Worm (Caenorhabditis elegans) whole organism, late embryonic: ENCODE results near the gene Y105C5A.15.
"Not testable (repeated sequence)": the region's sequence is repeated elsewhere in the genome, so short reads cannot be mapped to it uniquely, and the experiment has no call there.

ENCODE experiments used
- C08G9.2 ChIP-seq: sonication (generic microtip); optimal IDR thresholded peaks from 2 replicates; lab custom pipeline; 2016; ENCODE audit warnings: mild to moderate bottlenecking, missing genetic modification characterization, moderate library complexity, missing compliant biosample characterization
- C38D4.7 ChIP-seq: fragments of 200-800 bp; sonication (Bioruptor generic); optimal IDR thresholded peaks from 2 replicates; lab custom pipeline; 2018; ENCODE audit warnings: mild to moderate bottlenecking, missing genetic modification characterization, moderate library complexity, missing compliant biosample characterization
- F13H6.1 ChIP-seq: sonication (generic microtip); optimal IDR thresholded peaks from 2 replicates; lab custom pipeline; 2016; ENCODE audit warnings: missing genetic modification characterization, missing compliant biosample characterization
- K09A11.1 ChIP-seq: sonication (generic microtip); optimal IDR thresholded peaks from 2 replicates; lab custom pipeline; 2017; ENCODE audit warnings: antibody characterized with exemption, mild to moderate bottlenecking, missing genetic modification characterization, missing compliant biosample characterization; ENCODE audit not compliant: insufficient read depth
- T23F11.4 ChIP-seq: fragments of 200-800 bp; sonication (Bioruptor generic); optimal IDR thresholded peaks from 2 replicates; lab custom pipeline; 2018; ENCODE audit warnings: mild to moderate bottlenecking, missing genetic modification characterization, missing compliant biosample characterization
- ahr-1 ChIP-seq: sonication (generic microtip); optimal IDR thresholded peaks from 2 replicates; lab custom pipeline; 2016; ENCODE audit warnings: missing genetic modification characterization, missing compliant biosample characterization
- ceh-14 ChIP-seq: sonication (generic microtip); optimal IDR thresholded peaks from 2 replicates; lab custom pipeline; 2016; ENCODE audit warnings: missing genotype, missing genetic modification characterization, missing compliant biosample characterization
- ceh-19 ChIP-seq: fragments of 200-800 bp; sonication (Bioruptor generic); optimal IDR thresholded peaks from 2 replicates; lab custom pipeline; 2018; ENCODE audit warnings: mild to moderate bottlenecking, missing genetic modification characterization, missing compliant biosample characterization
- ceh-2 ChIP-seq: sonication (generic microtip); optimal IDR thresholded peaks from 2 replicates; lab custom pipeline; 2016; ENCODE audit warnings: missing genotype, missing genetic modification characterization, missing compliant biosample characterization
- ceh-22 ChIP-seq: sonication (generic microtip); optimal IDR thresholded peaks from 2 replicates; lab custom pipeline; 2017; ENCODE audit warnings: missing biosample characterization, missing genetic modification characterization
- ceh-24 ChIP-seq: sonication (generic microtip); optimal IDR thresholded peaks from 2 replicates; lab custom pipeline; 2016; ENCODE audit warnings: mild to moderate bottlenecking, missing genetic modification characterization, missing compliant biosample characterization
- ceh-31 ChIP-seq: sonication (generic microtip); optimal IDR thresholded peaks from 2 replicates; lab custom pipeline; 2016; ENCODE audit warnings: missing genetic modification characterization, missing compliant biosample characterization
- ceh-34 ChIP-seq: sonication (generic microtip); optimal IDR thresholded peaks from 2 replicates; lab custom pipeline; 2016; ENCODE audit warnings: mild to moderate bottlenecking, missing genetic modification characterization, missing compliant biosample characterization
- ceh-45 ChIP-seq: fragments of 200-800 bp; sonication (Bioruptor generic); IDR thresholded peaks from 2 replicates; pipeline ENCODE4 v1.3.6; 2022; ENCODE audit warnings: missing genetic modification reagents, missing genetic modification characterization, missing compliant biosample characterization
- ceh-48 ChIP-seq: sonication (generic microtip); optimal IDR thresholded peaks from 2 replicates; lab custom pipeline; 2016; ENCODE audit warnings: missing genetic modification characterization, inconsistent platforms, missing compliant biosample characterization
- dmd-4 ChIP-seq: sonication (generic microtip); optimal IDR thresholded peaks from 2 replicates; lab custom pipeline; 2016; ENCODE audit warnings: borderline replicate concordance, missing genetic modification characterization, missing compliant biosample characterization
- dve-1 ChIP-seq: sonication (generic microtip); optimal IDR thresholded peaks from 2 replicates; lab custom pipeline; 2017; ENCODE audit warnings: antibody characterized with exemption, mild to moderate bottlenecking, missing genetic modification characterization, missing compliant biosample characterization
- elt-2 ChIP-seq: sonication (generic microtip); optimal IDR thresholded peaks from 2 replicates; lab custom pipeline; 2016; ENCODE audit warnings: missing genetic modification reagents, missing genetic modification characterization, missing compliant biosample characterization
- ets-4 ChIP-seq: sonication (generic microtip); optimal IDR thresholded peaks from 2 replicates; lab custom pipeline; 2016; ENCODE audit warnings: missing genetic modification characterization, missing compliant biosample characterization
- eyg-1 ChIP-seq: sonication (generic microtip); optimal IDR thresholded peaks from 2 replicates; lab custom pipeline; 2016; ENCODE audit warnings: missing genotype, missing genetic modification characterization, missing compliant biosample characterization
- fax-1 ChIP-seq: sonication (generic microtip); optimal IDR thresholded peaks from 2 replicates; lab custom pipeline; 2016; ENCODE audit warnings: missing genotype, missing genetic modification characterization, missing compliant biosample characterization
- hlh-13 ChIP-seq: fragments of 200-800 bp; sonication (Bioruptor generic); optimal IDR thresholded peaks from 2 replicates; lab custom pipeline; 2018; ENCODE audit warnings: mild to moderate bottlenecking, missing genetic modification characterization, missing compliant biosample characterization
- hlh-15 ChIP-seq: sonication (generic microtip); optimal IDR thresholded peaks from 2 replicates; lab custom pipeline; 2016; ENCODE audit warnings: missing genetic modification characterization, missing compliant biosample characterization
- hlh-6 ChIP-seq: sonication (generic microtip); optimal IDR thresholded peaks from 2 replicates; lab custom pipeline; 2016; ENCODE audit warnings: missing genotype, missing genetic modification characterization, missing compliant biosample characterization
- hlh-8 ChIP-seq: sonication (generic microtip); optimal IDR thresholded peaks from 2 replicates; lab custom pipeline; 2016; ENCODE audit warnings: missing genotype, missing genetic modification characterization, missing compliant biosample characterization
- mec-3 ChIP-seq: sonication (generic microtip); optimal IDR thresholded peaks from 2 replicates; lab custom pipeline; 2016; ENCODE audit warnings: borderline replicate concordance, missing genetic modification characterization, missing compliant biosample characterization
- nhr-11 ChIP-seq: fragments of 150-350 bp; optimal IDR thresholded peaks from 2 replicates; lab custom pipeline; 2014; ENCODE audit warnings: missing biosample characterization, missing genetic modification characterization
- npax-4 ChIP-seq: sonication (generic microtip); optimal IDR thresholded peaks from 2 replicates; lab custom pipeline; 2016; ENCODE audit warnings: missing genetic modification characterization, missing compliant biosample characterization
- pat-9 ChIP-seq: fragments of 200-800 bp; sonication (Bioruptor generic); optimal IDR thresholded peaks from 2 replicates; lab custom pipeline; 2018; ENCODE audit warnings: mild to moderate bottlenecking, missing genetic modification characterization, moderate library complexity, missing compliant biosample characterization
- pax-1 ChIP-seq: fragments of 150-350 bp; optimal IDR thresholded peaks from 2 replicates; lab custom pipeline; 2014; ENCODE audit warnings: missing biosample characterization, missing genetic modification characterization
- pha-2 ChIP-seq: sonication (generic microtip); optimal IDR thresholded peaks from 2 replicates; lab custom pipeline; 2017; ENCODE audit warnings: mild to moderate bottlenecking, missing genetic modification characterization, missing compliant biosample characterization
- pros-1 ChIP-seq: fragments of 150-350 bp; optimal IDR thresholded peaks from 2 replicates; lab custom pipeline; 2014; ENCODE audit warnings: missing biosample characterization, missing genetic modification reagents, missing genetic modification characterization
- rnt-1 ChIP-seq: sonication (generic microtip); optimal IDR thresholded peaks from 2 replicates; lab custom pipeline; 2016; ENCODE audit warnings: missing genetic modification characterization, missing compliant biosample characterization
- sox-2 ChIP-seq: fragments of 200-800 bp; sonication (Bioruptor generic); IDR thresholded peaks from 2 replicates; pipeline ENCODE4 v1.3.6; 2022; ENCODE audit warnings: missing genetic modification reagents, missing genetic modification characterization, missing compliant biosample characterization
- tbx-2 ChIP-seq: sonication (generic microtip); optimal IDR thresholded peaks from 2 replicates; lab custom pipeline; 2016; ENCODE audit warnings: missing genetic modification characterization, missing compliant biosample characterization
- ttx-3 ChIP-seq: sonication (generic microtip); optimal IDR thresholded peaks from 2 replicates; lab custom pipeline; 2016; ENCODE audit warnings: missing genetic modification reagents, missing genetic modification characterization, missing compliant biosample characterization
- unc-3 ChIP-seq, 2 experiments: fragments of 200-800 bp in 1 of 2; sonication (Bioruptor generic) in 1 of 2; sonication (generic microtip) in 1 of 2; conservative IDR thresholded peaks in 1 of 2; optimal IDR thresholded peaks in 1 of 2; 2 replicates each; pipeline versions ENCODE4 v1.3.6 to Lab custom; 2016 to 2022; ENCODE audit warnings: missing compliant biosample characterization in 2 of 2, missing genetic modification characterization in 2 of 2, missing genetic modification reagents in 1 of 2
- unc-55 ChIP-seq: sonication (generic microtip); optimal IDR thresholded peaks from 2 replicates; lab custom pipeline; 2017; ENCODE audit warnings: missing biosample characterization, missing genetic modification reagents, missing genetic modification characterization
- unc-86 ChIP-seq: sonication (generic microtip); optimal IDR thresholded peaks from 2 replicates; lab custom pipeline; 2016; ENCODE audit warnings: missing genetic modification characterization, missing compliant biosample characterization
- zip-5 ChIP-seq: sonication (generic microtip); optimal IDR thresholded peaks from 2 replicates; lab custom pipeline; 2016; ENCODE audit warnings: missing genetic modification characterization, missing compliant biosample characterization

Y105C5A.15 gene

DNA sequence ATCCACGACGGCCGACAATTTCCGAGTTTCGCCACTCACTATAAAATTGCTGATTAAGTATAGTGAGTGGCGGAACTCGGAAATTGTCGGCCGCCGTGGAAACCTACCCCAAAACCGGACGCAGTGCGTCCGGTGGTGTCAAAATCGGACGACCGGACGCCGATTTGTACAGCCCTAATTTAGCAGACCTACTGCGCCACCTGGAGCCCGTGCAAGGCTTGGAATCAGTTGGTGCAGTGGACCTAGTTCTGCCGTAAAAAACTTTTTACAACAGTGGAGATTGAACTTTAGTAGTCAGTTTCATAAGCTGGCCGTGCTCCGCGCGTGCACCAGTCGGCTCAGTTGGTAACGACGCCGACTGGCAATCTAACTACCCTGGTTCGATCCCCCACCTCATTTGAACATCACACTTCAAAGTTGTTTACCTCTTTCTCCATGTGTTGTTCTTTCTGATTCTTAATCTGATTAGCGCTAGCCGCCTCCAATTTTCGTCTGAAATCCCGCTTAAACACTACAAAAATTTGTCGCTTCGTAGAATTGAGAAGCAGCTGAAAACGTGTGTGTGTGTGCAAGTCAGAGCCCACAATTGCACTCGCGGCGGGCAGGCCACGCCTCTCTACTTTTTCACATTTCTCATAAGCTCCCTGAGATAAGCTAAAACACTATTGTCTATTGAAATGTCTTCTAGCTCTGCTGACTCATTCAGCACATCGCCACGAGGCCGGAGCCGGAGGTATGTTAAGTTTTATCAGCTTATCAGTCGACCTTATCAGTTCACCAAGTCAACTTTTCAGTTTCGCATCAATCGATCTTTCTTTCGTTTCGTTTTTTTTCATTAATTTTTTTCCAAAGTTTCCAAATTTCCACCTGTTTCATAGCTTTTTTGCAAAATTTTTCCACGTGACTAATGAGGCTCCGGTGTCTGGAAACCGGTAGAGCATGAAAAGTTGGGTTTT is at the start of gene Y105C5A.15:
TSS of gene Y105C5A.15 (plus strand) at position 678 of the 956 bp plus-strand sequence.
- TF ChIP-seq dmd-4 (tag; lab: Kevin White, UChicago) = no peak
- no peak for TF ChIP-seq ceh-24 (tag; lab: Kevin White, UChicago)
- TF ChIP-seq unc-55 = no peak
- TF ChIP-seq ahr-1 (tag; lab: Kevin White, UChicago) = no peak
- peak; percentile 53 for TF ChIP-seq elt-2
- no peak for TF ChIP-seq ceh-34 (tag; lab: Kevin White, UChicago)
- TF ChIP-seq K09A11.1 (tag; lab: Kevin White, UChicago) = no peak
- TF ChIP-seq T23F11.4 (GFP tag; lab: Kevin White, UChicago) = no peak

DNA sequence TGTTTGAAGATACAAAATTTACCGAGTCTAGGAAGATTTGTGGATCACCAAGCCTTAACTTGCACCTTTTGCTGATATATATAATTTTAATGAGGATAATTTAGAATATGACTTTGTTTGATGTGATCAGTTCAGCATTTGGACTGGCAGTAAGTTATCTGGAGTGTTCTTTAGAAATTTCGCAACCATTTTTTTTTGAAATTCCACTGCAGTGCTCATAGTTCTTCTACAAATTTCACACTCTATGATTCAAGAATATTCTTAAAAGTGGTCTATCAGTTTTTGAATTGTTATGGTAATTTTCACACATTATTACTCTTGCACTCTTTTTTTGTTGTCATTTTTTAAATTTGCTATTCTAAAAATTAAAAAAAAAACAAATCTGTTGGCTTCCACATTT is 49.8 kb upstream of the Y105C5A.15 start:
- no peak for TF ChIP-seq mec-3
- no peak for TF ChIP-seq ceh-45
- TF ChIP-seq pha-2 (tag; lab: Kevin White, UChicago) = no peak
- no peak for TF ChIP-seq pros-1
- no peak for TF ChIP-seq ceh-31
- no peak for TF ChIP-seq hlh-13 (GFP tag; lab: Kevin White, UChicago)
- TF ChIP-seq ets-4 (tag; lab: Kevin White, UChicago) = no peak
- no peak for TF ChIP-seq ceh-22 (tag; lab: Kevin White, UChicago)
- no peak for TF ChIP-seq ceh-48
- no peak for TF ChIP-seq T23F11.4 (GFP tag; lab: Kevin White, UChicago)
- TF ChIP-seq ceh-24 (tag; lab: Kevin White, UChicago) = no peak
- TF ChIP-seq ceh-2 (tag; lab: Kevin White, UChicago) = no peak
- no peak for TF ChIP-seq nhr-11
- no peak for TF ChIP-seq zip-5 (tag; lab: Kevin White, UChicago)
- TF ChIP-seq ttx-3 (tag; lab: Kevin White, UChicago) = no peak
- no peak for TF ChIP-seq npax-4 (tag; lab: Kevin White, UChicago)
- TF ChIP-seq C38D4.7 = no peak
- no peak for TF ChIP-seq hlh-15 (tag; lab: Kevin White, UChicago)
- TF ChIP-seq unc-55 = no peak
- no peak for TF ChIP-seq pat-9 (tag; lab: Kevin White, UChicago)
- TF ChIP-seq, all 69 proteins: peak for 0

- no peak for TF ChIP-seq fax-1 (tag; lab: Kevin White, UChicago)
- TF ChIP-seq dmd-4 (tag; lab: Kevin White, UChicago) = no peak
- peak; percentile 78 for TF ChIP-seq elt-2
- no peak for TF ChIP-seq hlh-8 (tag; lab: Kevin White, UChicago)
These were observed 48.1 kb upstream of the Y105C5A.15 start, which contains the start of gene Y105C5A.13 for ce11 chrIV:15640852-15641251. Gene Y105C5A.13, plus strand, starts transcription at chrIV:15641231.

- TF ChIP-seq hlh-6; ceh-2 (tag; lab: Kevin White, UChicago); nhr-11: not testable (repeated sequence)
These were observed 47.3 kb upstream of the Y105C5A.15 start, which contains the start of gene Y105C5A.12 for ce11 chrIV:15641699-15642098. Gene Y105C5A.12, minus strand, starts transcription at chrIV:15641799.

ce11 chrIV:15646418-15647220 is 42.4 kb upstream of the Y105C5A.15 start, which contains the start of the genes Y105C5A.1268 and Y105C5A.1272:
Gene Y105C5A.1268, minus strand, starts transcription at chrIV:15646468.
Gene Y105C5A.1272, plus strand, starts transcription at chrIV:15646992.
- peak; percentile 20 for TF ChIP-seq ceh-19 (GFP tag; lab: Kevin White, UChicago)
- peak; percentile 82 for TF ChIP-seq ceh-31
- peak; percentile 73 for TF ChIP-seq pax-1 (tag; lab: Kevin White, UChicago)
- peak; percentile 71 for TF ChIP-seq dve-1 (tag; lab: Kevin White, UChicago)
- peak; percentile 21 for TF ChIP-seq eyg-1 (tag; lab: Kevin White, UChicago)
- peak; percentile 85 for TF ChIP-seq tbx-2 (tag; lab: Kevin White, UChicago)
- not testable (repeated sequence) for TF ChIP-seq unc-3 (GFP tag; conservative IDR thresholded peaks at IDR 0.05; lab: Robert Waterston, UW)
- TF ChIP-seq unc-3 (tag; optimal IDR thresholded peaks at IDR 0.05; lab: Kevin White, UChicago) = peak; percentile 0
- TF ChIP-seq ceh-34 (tag; lab: Kevin White, UChicago) = peak; percentile 53
- peak; percentile 16 for TF ChIP-seq C08G9.2 (tag; lab: Kevin White, UChicago)
- TF ChIP-seq rnt-1 (tag; lab: Kevin White, UChicago) = peak; percentile 2
- peak; percentile 52 for TF ChIP-seq ceh-2 (tag; lab: Kevin White, UChicago)
- peak; percentile 58 for TF ChIP-seq elt-2
- peak; percentile 18 for TF ChIP-seq ceh-14 (tag; lab: Kevin White, UChicago)
- peak; percentile 83 for TF ChIP-seq sox-2 (GFP tag; lab: Robert Waterston, UW)
- TF ChIP-seq unc-86 (tag; lab: Kevin White, UChicago) = peak; percentile 44
- peak; percentile 2 for TF ChIP-seq F13H6.1 (tag; lab: Kevin White, UChicago)
- peak; percentile 78 for TF ChIP-seq pros-1
